Worm (Caenorhabditis elegans): ENCODE results near the gene clec-262.

- TF ChIP-seq him-1 (tag; optimal IDR thresholded peaks at IDR 0.05) (no peak), dao-5 (tag; optimal IDR thresholded peaks at IDR 0.05) (no peak)
Observed at ce11 chrV:20317442-20317841, 5.8 kb downstream of the clec-262 start, which contains the start of gene Y113G7C.1.
